Worm (Caenorhabditis elegans) whole organism, L4/young adult: ENCODE results near the gene Y17D7C.1.

Experiments used
- W03F9.2 ChIP-seq: fragments of 150-350 bp; optimal IDR thresholded peaks from 2 replicates; lab custom pipeline; 2014; ENCODE audit warnings: missing biosample characterization, missing genetic modification characterization
- dao-5 ChIP-seq: sonication (generic microtip); optimal IDR thresholded peaks from 2 replicates; lab custom pipeline; 2016; ENCODE audit warnings: missing genotype, missing genetic modification characterization, moderate library complexity, missing compliant biosample characterization
- him-1 ChIP-seq: sonication (generic microtip); optimal IDR thresholded peaks from 2 replicates; lab custom pipeline; 2016; ENCODE audit warnings: missing genotype, missing genetic modification reagents, missing genetic modification characterization, missing compliant biosample characterization

DNA sequence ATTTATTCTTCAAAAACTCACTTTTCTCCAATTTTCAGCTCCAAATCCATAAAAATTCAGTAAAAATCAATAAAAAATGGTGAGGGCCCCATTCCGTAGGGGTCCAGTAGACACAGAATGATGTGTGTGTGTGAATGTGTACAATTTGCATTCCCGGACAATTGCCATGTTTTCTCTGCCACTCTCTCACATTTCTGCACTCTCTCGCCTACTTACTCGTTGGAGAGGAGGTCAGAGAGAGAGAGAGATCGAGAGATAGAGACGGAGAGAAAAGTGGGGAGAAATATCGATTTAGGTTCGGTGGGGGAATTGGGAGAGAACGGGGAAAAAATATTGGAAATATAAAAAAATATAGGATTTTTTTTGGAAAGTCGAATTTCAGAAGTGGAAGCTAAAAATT, 17.2 kb downstream of the Y17D7C.1 start:
- no peak for TF ChIP-seq dao-5 (tag; lab: Kevin White, UChicago)
- no peak for TF ChIP-seq him-1 (tag; lab: Kevin White, UChicago)
- TF ChIP-seq W03F9.2 (tag; lab: Kevin White, UChicago): peak; percentile 58
